Fruit fly (Drosophila melanogaster): ENCODE measurements around the gene Sk2.

The Sk2 gene

dm6 chr3L:3045256-3045743 lies 1.6 kb upstream of the Sk2 start (continued):
- peak; percentile 87 for TF ChIP-seq OdsH (GFP tag; optimal IDR thresholded peaks at IDR 0.05)
- TF ChIP-seq net (GFP tag; optimal IDR thresholded peaks at IDR 0.05): peak; percentile 86
- peak; percentile 97 for TF ChIP-seq Eip78C (GFP tag)
- peak; percentile 86 for TF ChIP-seq Smox (GFP tag; optimal IDR thresholded peaks at IDR 0.05)
- TF ChIP-seq lz (GFP tag; optimal IDR thresholded peaks at IDR 0.05): peak; percentile 83
- peak; percentile 53 for TF ChIP-seq Lpt (GFP tag; optimal IDR thresholded peaks at IDR 0.05)
- peak; percentile 92 for TF ChIP-seq esn (GFP tag; optimal IDR thresholded peaks at IDR 0.05)
- peak; percentile 90 for TF ChIP-seq CG3032 (tag; optimal IDR thresholded peaks at IDR 0.05)
- peak; percentile 84 for TF ChIP-seq CG8119 (GFP tag; IDR thresholded peaks at IDR 0.05)
- TF ChIP-seq Ets96B (tag; optimal IDR thresholded peaks at IDR 0.05): peak; percentile 93
- TF ChIP-seq Eip93F (GFP tag; optimal IDR thresholded peaks at IDR 0.05): peak; percentile 61
- TF ChIP-seq spab (GFP tag; optimal IDR thresholded peaks at IDR 0.05): peak; percentile 90
- TF ChIP-seq fd85E (GFP tag; optimal IDR thresholded peaks at IDR 0.05): peak; percentile 61
- TF ChIP-seq cyc (GFP tag; optimal IDR thresholded peaks at IDR 0.05): peak; percentile 80
- TF ChIP-seq CG6808 (GFP tag; optimal IDR thresholded peaks at IDR 0.05): peak; percentile 93
- TF ChIP-seq vri (GFP tag; optimal IDR thresholded peaks at IDR 0.05): peak; percentile 87
- TF ChIP-seq acj6 (GFP tag; optimal IDR thresholded peaks at IDR 0.05): peak; percentile 91
- no peak; the same call in 1 of the 2 replicates for TF ChIP-seq CG11294 (GFP tag; IDR thresholded peaks at IDR 0.05)
- TF ChIP-seq eg (GFP tag; IDR thresholded peaks at IDR 0.05): peak; percentile 49; the same call in 1 of the 3 replicates
- TF ChIP-seq Ets21C (GFP tag; optimal IDR thresholded peaks at IDR 0.05): peak; percentile 52
- TF ChIP-seq dsx (GFP tag; optimal IDR thresholded peaks at IDR 0.05; ENCODE audit: poor library complexity, severe bottlenecking): peak; percentile 86
- TF ChIP-seq ss (GFP tag; optimal IDR thresholded peaks at IDR 0.05): peak; percentile 87 to 91
- TF ChIP-seq CG10669 (GFP tag; optimal IDR thresholded peaks at IDR 0.05): peak; percentile 90
- TF ChIP-seq topi (GFP tag; optimal IDR thresholded peaks at IDR 0.05): peak; percentile 85
- TF ChIP-seq Sox14 (GFP tag; optimal IDR thresholded peaks at IDR 0.05): peak; percentile 84
- TF ChIP-seq CG9139 (GFP tag; optimal IDR thresholded peaks at IDR 0.05): peak; percentile 85
- peak; percentile 54 for TF ChIP-seq Gug (GFP tag; IDR thresholded peaks at IDR 0.05)
- peak; percentile 62 to 85 for TF ChIP-seq salr (GFP tag; optimal IDR thresholded peaks at IDR 0.05)
- peak; percentile 72 for TF ChIP-seq Blimp-1 (GFP tag; optimal IDR thresholded peaks at IDR 0.05)
- TF ChIP-seq Eip75B (GFP tag; optimal IDR thresholded peaks at IDR 0.05): peak; percentile 89
- TF ChIP-seq CG8319 (GFP tag; optimal IDR thresholded peaks at IDR 0.05): peak; percentile 84

- TF ChIP-seq CG6163 (GFP tag; IDR thresholded peaks at IDR 0.05) (no peak), CG15336 (GFP tag; IDR thresholded peaks at IDR 0.05) (no peak), Met (GFP tag; optimal IDR thresholded peaks at IDR 0.05) (no peak), achi (GFP tag; optimal IDR thresholded peaks at IDR 0.05) (no peak), Lpt (GFP tag; optimal IDR thresholded peaks at IDR 0.05) (no peak), CG8632 (GFP tag; optimal IDR thresholded peaks at IDR 0.05) (no peak), vri (GFP tag; optimal IDR thresholded peaks at IDR 0.05) (no peak), CG3919 (GFP tag; optimal IDR thresholded peaks at IDR 0.05) (no peak), esn (GFP tag; optimal IDR thresholded peaks at IDR 0.05) (no peak), net (GFP tag; optimal IDR thresholded peaks at IDR 0.05) (no peak), CG11762 (GFP tag; optimal IDR thresholded peaks at IDR 0.05; ENCODE audit: insufficient read depth) (no peak), Gug (GFP tag; IDR thresholded peaks at IDR 0.05) (no peak)
These were observed 1.8 kb downstream of the Sk2 start for dm6 chr3L:3048647-3049046.

- TF ChIP-seq Eip78C (GFP tag) (peak; percentile 33), eg (GFP tag; IDR thresholded peaks at IDR 0.05) (peak; percentile 40; the same call in 2 of the 3 replicates), Sox102F (GFP tag; optimal IDR thresholded peaks at IDR 0.05) (no peak), CG3032 (tag; optimal IDR thresholded peaks at IDR 0.05) (peak; percentile 27), CG6854 (GFP tag; optimal IDR thresholded peaks at IDR 0.05) (peak; percentile 5), Ets96B (tag; optimal IDR thresholded peaks at IDR 0.05) (peak; percentile 25), ss (GFP tag; optimal IDR thresholded peaks at IDR 0.05) (peak in 1 of 2 experiments; percentile 22), CG15336 (GFP tag; IDR thresholded peaks at IDR 0.05) (peak; percentile 38; the same call in 1 of the 2 replicates), CG8119 (GFP tag; IDR thresholded peaks at IDR 0.05) (peak; percentile 58; the same call in 1 of the 3 replicates), CG6163 (GFP tag; IDR thresholded peaks at IDR 0.05) (peak; percentile 59; the same call in 2 of the 3 replicates), Eip75B (GFP tag; optimal IDR thresholded peaks at IDR 0.05) (no peak), cyc (GFP tag; optimal IDR thresholded peaks at IDR 0.05) (no peak)
These were observed 3.3 kb downstream of the Sk2 start, which contains the start of gene CG32485 for dm6 chr3L:3050185-3050584. Gene CG32485 (plus strand): TSS chr3L:3050323.
